Worm (Caenorhabditis elegans): ENCODE measurements around the gene F18C5.10.

- TF ChIP-seq flt-1 (GFP tag; IDR thresholded peaks at IDR 0.05) (peak; percentile 86), T22C8.4 (GFP tag; IDR thresholded peaks at IDR 0.05) (peak; percentile 67; the same call in 1 of the 2 replicates), tab-1 (GFP tag; IDR thresholded peaks at IDR 0.05) (peak; percentile 82; the same call in 1 of the 2 replicates), klf-2 (GFP tag; conservative IDR thresholded peaks at IDR 0.05) (no peak; the same call in none of the 2 replicates), ztf-29 (GFP tag; IDR thresholded peaks at IDR 0.05) (peak; percentile 56; the same call in 1 of the 2 replicates), ztf-23 (GFP tag; IDR thresholded peaks at IDR 0.05) (peak; percentile 80; the same call in 1 of the 2 replicates)
Measured at ce11 chrII:6565077-6565476, 3.8 kb upstream of the F18C5.10 start, which contains the start of gene mpz-3.
